Fruit fly (Drosophila melanogaster) S2 (cell line): Measurements from ENCODE around the gene bol.

ENCODE experiments used
- CG8478 ChIP-seq: fragments of >200 bp; optimal IDR thresholded peaks from 2 replicates; lab custom pipeline; 2018
- CTCF ChIP-seq, 2 experiments: fragments of >200 bp; optimal IDR thresholded peaks; 2 replicates each; lab custom pipeline; 2018

DNA sequence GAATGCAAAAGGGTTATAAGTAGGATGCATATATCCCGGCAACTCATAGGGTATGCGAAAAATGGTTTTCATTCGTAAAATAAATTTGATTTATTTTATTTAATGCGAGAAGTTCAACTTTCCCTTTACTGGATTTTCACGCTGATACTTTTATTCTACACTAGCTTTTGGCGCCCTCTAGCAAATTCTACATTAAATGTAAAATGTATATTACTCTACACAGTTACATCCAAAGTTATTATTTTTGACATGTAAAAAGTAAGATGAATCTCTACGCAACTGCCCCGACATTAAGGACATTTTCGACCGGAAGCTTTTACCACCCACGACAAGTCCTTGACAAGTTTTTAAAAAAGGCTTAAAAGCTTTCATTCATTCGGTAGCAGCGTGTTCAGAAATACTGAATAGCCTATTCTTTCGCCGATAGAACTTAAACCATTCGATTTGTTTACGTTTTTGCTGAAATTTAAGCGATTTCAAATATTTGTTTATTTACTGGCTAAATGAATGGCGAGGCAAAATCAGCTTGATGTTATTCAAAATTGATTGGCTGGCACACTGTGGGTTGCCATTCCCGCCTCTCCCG is 79.3 kb downstream of the bol start:
- TF ChIP-seq CG8478 (lab: Kevin White, UChicago) (no peak), CTCF (optimal IDR thresholded peaks at IDR 0.05; lab: Kevin White, UChicago) (peak; percentile 80 to 88)
